Worm (Caenorhabditis elegans) whole organism, L2 larva: ENCODE data around the gene cho-1.

Experiments
- C34F6.9 ChIP-seq: fragments of 150-350 bp; optimal IDR thresholded peaks from 2 replicates; lab custom pipeline; 2014; ENCODE audit warnings: missing biosample characterization, missing genetic modification characterization
- F13H6.1 ChIP-seq: sonication (generic microtip); optimal IDR thresholded peaks from 2 replicates; lab custom pipeline; 2016; ENCODE audit warnings: missing genetic modification characterization, missing compliant biosample characterization
- R02D3.7 ChIP-seq: fragments of 150-350 bp; optimal IDR thresholded peaks from 2 replicates; lab custom pipeline; 2014; ENCODE audit warnings: missing biosample characterization, missing genetic modification characterization
- Y55F3AM.14 ChIP-seq: fragments of 200-800 bp; sonication (Bioruptor generic); optimal IDR thresholded peaks from 2 replicates; lab custom pipeline; 2018; ENCODE audit warnings: mild to moderate bottlenecking, missing genetic modification characterization, missing compliant biosample characterization
- alr-1 ChIP-seq: fragments of 150-350 bp; optimal IDR thresholded peaks from 2 replicates; lab custom pipeline; 2014; ENCODE audit warnings: missing biosample characterization, missing genetic modification characterization
- aly-2 ChIP-seq: fragments of 150-350 bp; optimal IDR thresholded peaks from 2 replicates; lab custom pipeline; 2014; ENCODE audit warnings: missing biosample characterization, missing genetic modification characterization
- ama-1 ChIP-seq: fragments of 150-350 bp; optimal IDR thresholded peaks from 2 replicates; lab custom pipeline; 2018; ENCODE audit warnings: inconsistent platforms
- blmp-1 ChIP-seq: sonication (generic microtip); optimal IDR thresholded peaks from 2 replicates; lab custom pipeline; 2017; ENCODE audit warnings: missing genetic modification characterization, mild to moderate bottlenecking, missing compliant biosample characterization, antibody characterized with exemption, moderate library complexity; ENCODE audit not compliant: insufficient read depth
- ceh-82 ChIP-seq: fragments of 150-350 bp; optimal IDR thresholded peaks from 2 replicates; lab custom pipeline; 2014; ENCODE audit warnings: missing biosample characterization, missing genetic modification characterization
- crh-2 ChIP-seq: sonication (generic microtip); optimal IDR thresholded peaks from 2 replicates; lab custom pipeline; 2017; ENCODE audit warnings: missing biosample characterization, missing genetic modification characterization
- dmd-4 ChIP-seq: sonication (generic microtip); optimal IDR thresholded peaks from 2 replicates; lab custom pipeline; 2017; ENCODE audit warnings: missing biosample characterization, missing genetic modification characterization
- egl-27 ChIP-seq: sonication (generic microtip); optimal IDR thresholded peaks from 3 replicates; lab custom pipeline; 2017; ENCODE audit warnings: missing biosample characterization, missing genetic modification reagents, missing genetic modification characterization
- elt-1 ChIP-seq: fragments of 150-350 bp; optimal IDR thresholded peaks from 2 replicates; lab custom pipeline; 2014; ENCODE audit warnings: missing biosample characterization, missing genetic modification characterization
- elt-3 ChIP-seq: sonication (generic microtip); optimal IDR thresholded peaks from 2 replicates; lab custom pipeline; 2017; ENCODE audit warnings: missing biosample characterization, missing genetic modification characterization
- fos-1 ChIP-seq: fragments of 150-350 bp; optimal IDR thresholded peaks from 2 replicates; lab custom pipeline; 2014; ENCODE audit warnings: missing biosample characterization, missing genetic modification characterization
- gmeb-1 ChIP-seq: fragments of 150-350 bp; optimal IDR thresholded peaks from 2 replicates; lab custom pipeline; 2014; ENCODE audit warnings: missing biosample characterization, missing genetic modification characterization
- lin-13 ChIP-seq: fragments of 150-350 bp; optimal IDR thresholded peaks from 2 replicates; lab custom pipeline; 2014; ENCODE audit warnings: missing biosample characterization, missing genetic modification reagents, missing genetic modification characterization
- lin-39 ChIP-seq: fragments of 150-350 bp; optimal IDR thresholded peaks from 2 replicates; lab custom pipeline; 2014; ENCODE audit warnings: missing biosample characterization, missing genetic modification reagents, missing genetic modification characterization
- lsy-2 ChIP-seq, 2 experiments: fragments of 150-350 bp in 1 of 2; sonication (generic microtip) in 1 of 2; optimal IDR thresholded peaks; 2 replicates each; lab custom pipeline; 2014 to 2017; ENCODE audit warnings: missing biosample characterization in 2 of 2, missing genetic modification characterization in 2 of 2
- mab-5 ChIP-seq: fragments of 150-350 bp; optimal IDR thresholded peaks from 2 replicates; lab custom pipeline; 2014; ENCODE audit warnings: missing biosample characterization, missing genetic modification characterization
- mbf-1 ChIP-seq: sonication (generic microtip); optimal IDR thresholded peaks from 2 replicates; lab custom pipeline; 2017; ENCODE audit warnings: missing biosample characterization, missing genetic modification characterization
- mdl-1 ChIP-seq, 2 experiments: fragments of 150-350 bp in 1 of 2; sonication (generic microtip) in 1 of 2; optimal IDR thresholded peaks; 2 replicates each; lab custom pipeline; 2017; ENCODE audit warnings: missing biosample characterization in 2 of 2, missing genetic modification characterization in 2 of 2
- nhr-10 ChIP-seq: sonication (generic microtip); optimal IDR thresholded peaks from 2 replicates; lab custom pipeline; 2017; ENCODE audit warnings: missing biosample characterization, missing genetic modification characterization
- nhr-12 ChIP-seq: fragments of 150-350 bp; optimal IDR thresholded peaks from 2 replicates; lab custom pipeline; 2014; ENCODE audit warnings: missing biosample characterization, missing genetic modification characterization
- nhr-129 ChIP-seq: fragments of 150-350 bp; optimal IDR thresholded peaks from 2 replicates; lab custom pipeline; 2014; ENCODE audit warnings: missing biosample characterization, missing genetic modification characterization
- nhr-21 ChIP-seq: fragments of 150-350 bp; optimal IDR thresholded peaks from 2 replicates; lab custom pipeline; 2014; ENCODE audit warnings: missing biosample characterization, missing genetic modification characterization
- nhr-23 ChIP-seq: fragments of 150-350 bp; optimal IDR thresholded peaks from 2 replicates; lab custom pipeline; 2014; ENCODE audit warnings: missing biosample characterization, missing genetic modification reagents, missing genetic modification characterization
- nhr-237 ChIP-seq: fragments of 150-350 bp; optimal IDR thresholded peaks from 2 replicates; lab custom pipeline; 2014; ENCODE audit warnings: missing biosample characterization, missing genetic modification characterization
- nhr-25 ChIP-seq: fragments of 150-350 bp; sonication (generic microtip); optimal IDR thresholded peaks from 3 replicates; lab custom pipeline; 2014; ENCODE audit warnings: missing biosample characterization, missing genetic modification characterization
- nhr-77 ChIP-seq: fragments of 150-350 bp; optimal IDR thresholded peaks from 2 replicates; lab custom pipeline; 2014; ENCODE audit warnings: missing biosample characterization, missing genetic modification characterization
- peb-1 ChIP-seq: fragments of 150-350 bp; optimal IDR thresholded peaks from 2 replicates; lab custom pipeline; 2014; ENCODE audit warnings: missing biosample characterization, missing genetic modification characterization
- sem-4 ChIP-seq: fragments of 150-350 bp; optimal IDR thresholded peaks from 2 replicates; lab custom pipeline; 2014; ENCODE audit warnings: missing biosample characterization, missing genetic modification reagents, missing genetic modification characterization
- skn-1 ChIP-seq: sonication (generic microtip); optimal IDR thresholded peaks from 2 replicates; lab custom pipeline; 2017; ENCODE audit warnings: missing biosample characterization, missing genetic modification characterization
- sma-9 ChIP-seq, 2 experiments: fragments of 150-350 bp in 1 of 2; sonication (generic microtip) in 1 of 2; optimal IDR thresholded peaks; 2 replicates each; lab custom pipeline; 2014 to 2016; ENCODE audit warnings: missing genetic modification characterization in 2 of 2, mild to moderate bottlenecking in 1 of 2, missing biosample characterization in 1 of 2, missing compliant biosample characterization in 1 of 2, missing genetic modification reagents in 1 of 2, moderate library complexity in 1 of 2
- snpc-4 ChIP-seq: fragments of 150-350 bp; optimal IDR thresholded peaks from 2 replicates; lab custom pipeline; 2014; ENCODE audit warnings: missing biosample characterization, missing genetic modification characterization
- unc-39 ChIP-seq: fragments of 150-350 bp; optimal IDR thresholded peaks from 2 replicates; lab custom pipeline; 2014; ENCODE audit warnings: missing biosample characterization, missing genetic modification characterization
- unc-55 ChIP-seq: fragments of 150-350 bp; sonication (generic microtip); optimal IDR thresholded peaks from 3 replicates; lab custom pipeline; 2014; ENCODE audit warnings: missing biosample characterization, missing genetic modification reagents, missing genetic modification characterization
- unc-62 ChIP-seq: fragments of 150-350 bp; optimal IDR thresholded peaks from 2 replicates; lab custom pipeline; 2014; ENCODE audit warnings: missing biosample characterization, missing genetic modification reagents, missing genetic modification characterization
- zag-1 ChIP-seq: fragments of 150-350 bp; optimal IDR thresholded peaks from 2 replicates; lab custom pipeline; 2014; ENCODE audit warnings: missing biosample characterization, missing genetic modification characterization
- ztf-1 ChIP-seq: fragments of 200-800 bp; sonication (Bioruptor generic); conservative IDR thresholded peaks from 2 replicates; pipeline ENCODE4 v1.3.6; 2022; ENCODE audit warnings: missing genetic modification characterization, missing compliant biosample characterization
- ztf-11 ChIP-seq: sonication (generic microtip); optimal IDR thresholded peaks from 2 replicates; lab custom pipeline; 2017; ENCODE audit warnings: missing biosample characterization, missing genetic modification characterization
- ztf-4 ChIP-seq: fragments of 150-350 bp; optimal IDR thresholded peaks from 2 replicates; lab custom pipeline; 2014; ENCODE audit warnings: missing biosample characterization, missing genetic modification characterization

cho-1 gene

DNA sequence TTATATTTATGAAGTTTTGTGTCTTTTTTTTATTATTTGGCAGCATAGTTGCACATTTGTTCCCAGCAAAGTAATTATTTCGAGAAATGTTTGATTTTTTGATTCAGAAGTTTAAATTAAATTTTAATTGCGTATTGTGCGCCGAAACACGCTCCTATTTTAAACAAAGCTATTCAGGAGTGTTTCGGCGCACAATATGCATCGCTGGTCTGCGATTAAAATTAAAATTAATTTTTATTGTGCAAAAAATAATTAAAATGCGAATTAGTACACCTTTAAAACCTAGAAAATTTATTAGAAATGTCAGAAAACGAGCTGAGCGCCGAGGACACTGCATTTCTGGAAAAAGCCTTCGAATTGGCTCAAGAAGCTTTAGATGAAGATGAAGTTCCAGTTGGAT lies 29.0 kb upstream of the cho-1 start, which contains the start of gene JC8.4:
Gene JC8.4, plus strand, starts transcription at position 301 of the 400 bp plus-strand sequence.
- TF ChIP-seq lin-39 (tag; lab: Kevin White, UChicago) (no peak), lin-13 (GFP tag; lab: Kevin White, UChicago) (no peak), nhr-129 (tag; lab: Kevin White, UChicago) (no peak), F13H6.1 (tag; lab: Kevin White, UChicago) (no peak), snpc-4 (no peak), sma-9 (GFP tag; optimal IDR thresholded peaks at IDR 0.05; lab: Kevin White, UChicago) (no peak), sma-9 (tag; optimal IDR thresholded peaks at IDR 0.05; lab: Kevin White, UChicago) (no peak), skn-1 (tag; lab: Kevin White, UChicago) (no peak), unc-39 (tag; lab: Kevin White, UChicago) (no peak), R02D3.7 (tag; lab: Kevin White, UChicago) (no peak), C34F6.9 (tag; lab: Kevin White, UChicago) (no peak), aly-2 (tag; lab: Kevin White, UChicago) (no peak), nhr-25 (tag; lab: Kevin White, UChicago) (no peak), ceh-82 (no peak), ama-1 (lab: Kevin White, UChicago) (no peak), crh-2 (no peak), Y55F3AM.14 (no peak), nhr-77 (tag; lab: Kevin White, UChicago) (no peak), alr-1 (tag; lab: Kevin White, UChicago) (no peak)
- TF ChIP-seq, all 48 proteins: peak for 0

DNA sequence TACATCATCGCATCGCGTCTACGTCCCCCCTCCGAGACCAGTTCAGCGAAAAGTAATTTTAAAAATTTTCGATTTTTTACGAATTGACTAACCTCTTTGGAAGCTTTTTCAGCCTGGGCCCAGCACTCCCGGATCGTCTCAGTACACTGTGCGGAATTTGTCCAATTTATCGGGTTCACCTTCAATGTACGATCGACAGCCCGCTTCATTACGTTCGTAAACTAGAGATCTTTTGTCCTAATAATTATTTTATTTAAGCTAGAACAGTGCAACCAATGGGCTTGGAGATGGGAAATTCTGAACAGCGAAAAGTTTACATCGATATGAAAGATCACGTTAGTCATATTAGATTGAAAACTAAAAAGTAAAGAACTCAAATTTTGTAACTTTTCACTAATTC lies 27.0 kb upstream of the cho-1 start:
- no peak for TF ChIP-seq unc-39 (tag; lab: Kevin White, UChicago)
- TF ChIP-seq Y55F3AM.14, result no peak
- TF ChIP-seq snpc-4, result no peak
- no peak for TF ChIP-seq R02D3.7 (tag; lab: Kevin White, UChicago)
- TF ChIP-seq nhr-23 (tag; lab: Kevin White, UChicago), result no peak
- no peak for TF ChIP-seq alr-1 (tag; lab: Kevin White, UChicago)
- no peak for TF ChIP-seq nhr-77 (tag; lab: Kevin White, UChicago)
- no peak for TF ChIP-seq blmp-1 (tag; lab: Kevin White, UChicago)
- no peak for TF ChIP-seq C34F6.9 (tag; lab: Kevin White, UChicago)
- no peak for TF ChIP-seq lsy-2 (tag; optimal IDR thresholded peaks at IDR 0.05; lab: Kevin White, UChicago)
- no peak for TF ChIP-seq nhr-129 (tag; lab: Kevin White, UChicago)
- no peak for TF ChIP-seq nhr-25 (tag; lab: Kevin White, UChicago)

DNA sequence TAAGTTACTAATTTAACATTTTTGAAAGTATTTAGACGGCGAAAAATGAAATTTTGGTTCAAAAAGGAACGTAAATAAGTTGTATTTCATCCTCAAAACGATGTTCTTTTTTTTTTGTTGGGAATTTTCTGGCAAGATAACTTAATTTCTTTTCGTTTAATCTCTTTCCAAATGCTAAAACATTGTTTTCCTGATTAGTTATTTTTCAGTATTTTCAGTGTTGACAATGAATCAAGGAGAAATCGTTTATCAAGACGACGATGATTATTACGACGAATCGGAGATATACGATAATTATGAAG lies 26.4 kb upstream of the cho-1 start, which contains the start of gene lin-54:
Gene lin-54, plus strand, starts transcription at position 203 of the 302 bp plus-strand sequence.
- TF ChIP-seq lsy-2 (tag; optimal IDR thresholded peaks at IDR 0.05; lab: Kevin White, UChicago) (no peak), peb-1 (no peak), gmeb-1 (tag; lab: Kevin White, UChicago) (no peak), mab-5 (no peak), nhr-77 (tag; lab: Kevin White, UChicago) (no peak), ztf-4 (tag; lab: Kevin White, UChicago) (no peak), lin-39 (tag; lab: Kevin White, UChicago) (no peak), zag-1 (tag; lab: Kevin White, UChicago) (no peak)

DNA sequence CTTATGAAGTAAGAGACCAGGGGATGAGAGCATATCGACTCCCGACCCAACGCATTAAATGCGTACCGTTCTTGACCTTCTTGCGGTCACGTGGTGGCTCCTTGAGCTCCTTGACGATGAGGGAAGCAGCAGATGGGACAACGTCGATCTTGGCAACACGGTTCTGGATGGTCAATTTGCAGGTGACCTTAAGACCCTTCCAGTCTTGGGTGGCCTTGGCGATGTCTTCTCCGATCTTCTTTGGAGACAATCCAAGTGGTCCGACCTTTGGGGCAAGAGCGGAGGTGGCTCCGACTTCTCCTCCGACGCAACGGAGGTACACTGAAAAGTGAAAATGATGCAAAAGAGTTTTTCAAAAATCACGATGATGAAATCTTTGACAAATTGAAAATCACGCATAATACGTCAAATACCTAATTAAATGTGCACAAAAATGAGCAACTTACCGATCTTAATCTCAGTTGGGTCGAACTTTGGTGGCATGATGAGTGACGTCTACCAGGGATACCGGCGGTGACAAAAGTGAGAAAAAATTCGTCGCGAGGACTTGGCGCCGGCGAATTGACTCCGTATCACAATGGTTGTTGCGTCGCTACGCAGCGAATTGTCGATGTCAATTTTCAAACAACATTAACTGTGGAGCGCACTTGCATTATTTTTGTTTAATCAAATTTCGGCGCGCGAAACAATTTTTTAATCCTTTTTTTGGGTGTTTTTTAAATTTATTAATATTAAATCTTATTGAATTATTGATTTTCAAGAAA lies 25.9 kb upstream of the cho-1 start, which contains the start of gene rpl-12:
Gene rpl-12, minus strand, starts transcription at position 574 of the 764 bp plus-strand sequence.
- TF ChIP-seq Y55F3AM.14, result peak; percentile 97
- TF ChIP-seq lin-13 (GFP tag; lab: Kevin White, UChicago), result peak; percentile 98
- TF ChIP-seq ztf-1 (GFP tag; lab: Robert Waterston, UW), result 0 out of 2 replicates have a peak, but pooled peaks have one; percentile 84
- peak; percentile 88 for TF ChIP-seq skn-1 (tag; lab: Kevin White, UChicago)
- TF ChIP-seq elt-3 (tag; lab: Kevin White, UChicago), result no peak
- peak; percentile 78 for TF ChIP-seq unc-62 (GFP tag; lab: Kevin White, UChicago)
- TF ChIP-seq R02D3.7 (tag; lab: Kevin White, UChicago), result peak; percentile 76
- peak; percentile 100 for TF ChIP-seq unc-55 (GFP tag; lab: Kevin White, UChicago)
- TF ChIP-seq nhr-12 (tag; lab: Kevin White, UChicago), result peak; percentile 73
- peak; percentile 95 to 98 for TF ChIP-seq lsy-2 (tag; optimal IDR thresholded peaks at IDR 0.05; lab: Kevin White, UChicago)
- TF ChIP-seq dmd-4 (tag; lab: Kevin White, UChicago), result peak; percentile 59
- TF ChIP-seq nhr-21 (tag; lab: Kevin White, UChicago), result peak; percentile 99
- peak; percentile 98 for TF ChIP-seq egl-27 (tag; lab: Kevin White, UChicago)
- TF ChIP-seq mbf-1, result peak; percentile 46
- peak; percentile 23 for TF ChIP-seq elt-1
- TF ChIP-seq zag-1 (tag; lab: Kevin White, UChicago), result peak; percentile 96
- peak; percentile 99 for TF ChIP-seq ztf-4 (tag; lab: Kevin White, UChicago)
- peak; percentile 100 for TF ChIP-seq nhr-129 (tag; lab: Kevin White, UChicago)
- TF ChIP-seq ama-1 (lab: Kevin White, UChicago), result peak; percentile 89
- TF ChIP-seq mdl-1 (tag; optimal IDR thresholded peaks at IDR 0.05; lab: Kevin White, UChicago), result peak; percentile 36 to 84
- TF ChIP-seq snpc-4, result peak; percentile 91
- TF ChIP-seq mab-5, result peak; percentile 97
- TF ChIP-seq fos-1 (tag; lab: Kevin White, UChicago), result peak; percentile 97
- peak; percentile 98 for TF ChIP-seq sem-4
- peak; percentile 65 for TF ChIP-seq ztf-11
- peak; percentile 65 for TF ChIP-seq unc-39 (tag; lab: Kevin White, UChicago)
- TF ChIP-seq aly-2 (tag; lab: Kevin White, UChicago), result no peak
- peak; percentile 99 for TF ChIP-seq C34F6.9 (tag; lab: Kevin White, UChicago)
- TF ChIP-seq nhr-237 (tag; lab: Kevin White, UChicago), result peak; percentile 89
- TF ChIP-seq ceh-82, result peak; percentile 85
- peak; percentile 89 for TF ChIP-seq nhr-10 (tag; lab: Kevin White, UChicago)
